Fruit fly (Drosophila melanogaster): ENCODE results near the gene CG15456.
"Not testable (repeated sequence)": the region's sequence is repeated elsewhere in the genome, so short reads cannot be mapped to it uniquely, and the experiment has no call there.

DNA sequence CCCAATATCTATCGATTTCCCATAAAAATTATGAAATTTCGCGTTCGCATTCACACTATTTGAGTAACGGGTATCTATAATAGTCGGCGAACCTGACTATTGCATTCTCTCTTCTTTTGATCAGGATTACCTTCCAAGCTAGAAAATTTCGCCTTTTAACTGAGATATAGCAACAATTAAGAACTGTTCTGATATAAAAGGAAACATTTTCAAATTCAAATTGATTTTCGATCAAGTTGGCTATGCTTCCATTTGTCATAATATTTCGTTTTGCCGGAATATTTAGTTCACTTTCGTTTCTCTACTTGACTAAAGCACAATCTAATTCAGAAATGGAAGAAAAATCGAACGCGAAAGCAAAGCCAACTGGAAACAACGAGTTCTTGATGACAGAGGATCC is 19.2 kb upstream of the CG15456 start, which contains the start of gene CG42578:
- not testable (repeated sequence) for TF ChIP-seq psq, h, Myc (optimal IDR thresholded peaks at IDR 0.05)
